Worm (Caenorhabditis elegans): Measurements from ENCODE around the gene K09C8.9.

Gene K09C8.9

DNA sequence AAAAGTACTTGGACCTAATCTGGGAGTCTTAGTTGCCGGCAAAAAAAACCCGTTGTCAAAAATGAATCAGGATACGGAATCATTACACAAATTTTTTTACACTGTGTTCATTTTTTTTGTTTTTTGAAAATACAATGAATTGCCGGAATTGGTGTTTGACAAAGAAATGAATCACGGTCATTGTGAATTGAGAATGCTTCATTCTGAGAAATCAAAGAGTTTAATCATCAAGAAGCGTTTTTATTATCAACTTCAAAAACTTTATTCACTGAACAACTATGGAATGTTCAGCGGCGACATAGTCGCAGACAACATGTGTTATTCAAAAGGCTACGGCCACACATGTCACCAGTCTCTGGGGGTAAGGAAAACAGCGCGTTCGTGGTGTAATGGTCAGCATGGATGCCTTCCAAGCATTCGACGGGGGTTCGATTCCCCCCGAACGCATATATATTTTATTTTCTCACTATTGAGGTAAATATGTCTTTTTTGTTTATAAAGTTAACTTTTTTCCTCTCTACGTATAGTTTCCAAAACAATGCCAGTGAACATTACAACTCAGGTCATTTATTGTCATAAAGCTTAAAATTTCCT lies 4.0 kb downstream of the K09C8.9 start, which contains the start of gene nas-10 (continued):
- TF ChIP-seq lin-15B (tag; optimal IDR thresholded peaks at IDR 0.05): no peak
- no peak for TF ChIP-seq fkh-10 (GFP tag; optimal IDR thresholded peaks at IDR 0.05)
- TF ChIP-seq ceh-20 (GFP tag; IDR thresholded peaks at IDR 0.05): no peak
- peak; percentile 79 for TF ChIP-seq nhr-111 (GFP tag; optimal IDR thresholded peaks at IDR 0.05)
- peak; percentile 90 for TF ChIP-seq tra-1 (GFP tag; IDR thresholded peaks at IDR 0.05)
- 0 out of 2 replicates have a peak, but pooled peaks have one; percentile 50 for TF ChIP-seq nhr-41 (GFP tag; IDR thresholded peaks at IDR 0.05)
- TF ChIP-seq F10B5.3 (tag; optimal IDR thresholded peaks at IDR 0.05): peak; percentile 43
- TF ChIP-seq lir-3 (tag; optimal IDR thresholded peaks at IDR 0.05): peak; percentile 35
- no peak for TF ChIP-seq R02D3.7 (tag; optimal IDR thresholded peaks at IDR 0.05)
- no peak for TF ChIP-seq ceh-28 (tag; optimal IDR thresholded peaks at IDR 0.05)
- TF ChIP-seq F37D6.2 (tag; optimal IDR thresholded peaks at IDR 0.05): peak; percentile 62
- TF ChIP-seq nhr-28 (tag; optimal IDR thresholded peaks at IDR 0.05): peak; percentile 46
- peak; percentile 61; the same call in 1 of the 2 replicates for TF ChIP-seq dmd-9 (GFP tag; IDR thresholded peaks at IDR 0.05)
- TF ChIP-seq attf-4 (tag; optimal IDR thresholded peaks at IDR 0.05): no peak
- peak; percentile 71 for TF ChIP-seq spr-1 (tag; optimal IDR thresholded peaks at IDR 0.05)
- no peak for TF ChIP-seq saeg-2 (GFP tag; IDR thresholded peaks at IDR 0.05)
- TF ChIP-seq egl-27 (tag; optimal IDR thresholded peaks at IDR 0.05): no peak
- TF ChIP-seq mep-1 (tag; optimal IDR thresholded peaks at IDR 0.05): no peak
- peak; percentile 34 to 87; a peak in 2 of 4 replicates for TF ChIP-seq madf-5 (GFP tag; IDR thresholded peaks at IDR 0.05)
- TF ChIP-seq nhr-25 (tag; optimal IDR thresholded peaks at IDR 0.05; ENCODE audit: borderline replicate concordance, insufficient read depth): peak; percentile 26
- peak; percentile 53 for TF ChIP-seq nhr-77 (tag; optimal IDR thresholded peaks at IDR 0.05)
- TF ChIP-seq jun-1 (tag; optimal IDR thresholded peaks at IDR 0.05): no peak
- no peak; the same call in none of the 2 replicates for TF ChIP-seq snpc-1.2 (GFP tag; IDR thresholded peaks at IDR 0.05)
- no peak for TF ChIP-seq lin-38 (GFP tag; IDR thresholded peaks at IDR 0.05)
- TF ChIP-seq aha-1 (tag): peak; percentile 94
- no peak for TF ChIP-seq ztf-11 (tag; optimal IDR thresholded peaks at IDR 0.05)
- peak; percentile 79 for TF ChIP-seq mes-2 (tag; optimal IDR thresholded peaks at IDR 0.05; ENCODE audit: poor library complexity, severe bottlenecking)
- no peak for TF ChIP-seq tag-97 (GFP tag; IDR thresholded peaks at IDR 0.05)
- TF ChIP-seq set-16 (GFP tag; IDR thresholded peaks at IDR 0.05): no peak
- 0 out of 2 replicates have a peak, but pooled peaks have one; percentile 18 for TF ChIP-seq daf-8 (GFP tag; IDR thresholded peaks at IDR 0.05)
- TF ChIP-seq Y48G9A.11 (GFP tag; IDR thresholded peaks at IDR 0.05): peak; percentile 69; the same call in 1 of the 2 replicates
- TF ChIP-seq rbr-2 (tag; optimal IDR thresholded peaks at IDR 0.05): peak; percentile 58
- no peak for TF ChIP-seq dve-1 (tag; optimal IDR thresholded peaks at IDR 0.05; ENCODE audit: insufficient read depth)
- TF ChIP-seq ceh-32 (tag; optimal IDR thresholded peaks at IDR 0.05; ENCODE audit: poor library complexity): no peak
- no peak for TF ChIP-seq ztf-7 (tag; optimal IDR thresholded peaks at IDR 0.05)
- no peak for TF ChIP-seq lin-39 (tag; optimal IDR thresholded peaks at IDR 0.05)
- TF ChIP-seq aly-2 (tag; optimal IDR thresholded peaks at IDR 0.05): no peak
- no peak for TF ChIP-seq pqm-1 (tag; optimal IDR thresholded peaks at IDR 0.05)
- peak in 1 of 2 experiments; percentile 21 for TF ChIP-seq unc-62 (GFP tag; optimal IDR thresholded peaks at IDR 0.05 in 1 of 2)
- no peak for TF ChIP-seq unc-62 (tag; optimal IDR thresholded peaks at IDR 0.05)
- no peak for TF ChIP-seq zag-1 (tag; optimal IDR thresholded peaks at IDR 0.05)
- TF ChIP-seq sdz-12 (GFP tag; optimal IDR thresholded peaks at IDR 0.05): peak; percentile 64
- TF ChIP-seq madf-9 (GFP tag; conservative IDR thresholded peaks at IDR 0.05): peak; percentile 85
- TF ChIP-seq skn-1 (tag; optimal IDR thresholded peaks at IDR 0.05): no peak
- peak; percentile 44 for TF ChIP-seq hlh-30 (tag; optimal IDR thresholded peaks at IDR 0.05; ENCODE audit: insufficient read depth)
- TF ChIP-seq daf-19 (GFP tag; conservative IDR thresholded peaks at IDR 0.05): peak; percentile 85
- TF ChIP-seq Y105C5A.15 (GFP tag; IDR thresholded peaks at IDR 0.05): peak; percentile 74; the same call in 1 of the 2 replicates
- peak; percentile 70 for TF ChIP-seq nhr-48 (tag; optimal IDR thresholded peaks at IDR 0.05)
- peak; percentile 91 for TF ChIP-seq arid-1 (GFP tag; conservative IDR thresholded peaks at IDR 0.05)
- TF ChIP-seq F44E2.7 (GFP tag; IDR thresholded peaks at IDR 0.05): peak; percentile 81; the same call in 1 of the 2 replicates
- no peak for TF ChIP-seq ama-1 (optimal IDR thresholded peaks at IDR 0.05)
